Worm (Caenorhabditis elegans): ENCODE data around the gene cyp-33E3.

cyp-33E3 gene

ce11 chrIV:8625730-8626129, 10.9 kb downstream of the cyp-33E3 start:
- no peak for TF ChIP-seq lin-39 (tag; optimal IDR thresholded peaks at IDR 0.05)
- TF ChIP-seq nhr-77 (tag; optimal IDR thresholded peaks at IDR 0.05): no peak
- TF ChIP-seq mml-1 (tag; optimal IDR thresholded peaks at IDR 0.05): no peak
- TF ChIP-seq egl-5 (tag; optimal IDR thresholded peaks at IDR 0.05): no peak

DNA sequence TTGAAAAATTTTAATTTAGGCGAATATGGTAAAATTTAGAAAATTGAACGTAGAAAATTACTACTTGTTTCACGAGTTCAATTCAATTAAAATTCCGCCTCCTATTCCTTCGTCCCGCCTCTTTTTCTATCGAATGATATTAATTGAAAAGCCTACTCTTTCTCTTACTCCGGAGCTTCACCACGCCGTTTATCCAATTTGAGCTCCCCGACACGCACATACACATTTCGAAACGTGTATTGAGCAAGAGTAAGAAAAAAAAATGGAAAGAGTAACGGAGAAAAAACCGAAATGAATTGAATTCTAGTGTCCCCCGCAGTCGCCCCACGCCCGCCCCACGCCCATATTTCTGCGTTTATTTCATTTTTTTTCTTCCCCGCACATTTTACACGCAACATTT, 11.5 kb downstream of the cyp-33E3 start:
- TF ChIP-seq nfya-1 (tag; optimal IDR thresholded peaks at IDR 0.05; ENCODE audit: insufficient read depth) (peak; percentile 9), ceh-16 (tag; optimal IDR thresholded peaks at IDR 0.05) (no peak)

- TF ChIP-seq jun-1 (tag; optimal IDR thresholded peaks at IDR 0.05) (no peak), hmg-11 (tag; optimal IDR thresholded peaks at IDR 0.05) (peak; percentile 45), egl-5 (tag; optimal IDR thresholded peaks at IDR 0.05) (peak; percentile 15), nhr-23 (tag; optimal IDR thresholded peaks at IDR 0.05) (no peak), mdl-1 (tag; optimal IDR thresholded peaks at IDR 0.05) (no peak), nhr-67 (tag; optimal IDR thresholded peaks at IDR 0.05) (no peak), lsy-12 (tag; optimal IDR thresholded peaks at IDR 0.05) (no peak), ama-1 (optimal IDR thresholded peaks at IDR 0.05) (no peak), pha-4 (tag; optimal IDR thresholded peaks at IDR 0.05) (peak; percentile 77), fkh-2 (tag; optimal IDR thresholded peaks at IDR 0.05) (no peak), ceh-82 (tag; optimal IDR thresholded peaks at IDR 0.05) (no peak), nfya-1 (tag; optimal IDR thresholded peaks at IDR 0.05; ENCODE audit: insufficient read depth) (peak; percentile 61), snpc-4 (tag; optimal IDR thresholded peaks at IDR 0.05) (peak; percentile 17), nhr-43 (tag; optimal IDR thresholded peaks at IDR 0.05; ENCODE audit: poor library complexity, severe bottlenecking) (peak; percentile 28), lin-15B (tag; optimal IDR thresholded peaks at IDR 0.05) (peak; percentile 7), nhr-25 (tag; optimal IDR thresholded peaks at IDR 0.05) (peak; percentile 30), ceh-28 (tag; optimal IDR thresholded peaks at IDR 0.05) (peak; percentile 26), eor-1 (tag; optimal IDR thresholded peaks at IDR 0.05) (no peak)
Observed at ce11 chrIV:8627328-8627727, 12.5 kb downstream of the cyp-33E3 start, which contains the start of gene F42A9.11. Gene F42A9.11 (plus strand): TSS chrIV:8627637.

DNA sequence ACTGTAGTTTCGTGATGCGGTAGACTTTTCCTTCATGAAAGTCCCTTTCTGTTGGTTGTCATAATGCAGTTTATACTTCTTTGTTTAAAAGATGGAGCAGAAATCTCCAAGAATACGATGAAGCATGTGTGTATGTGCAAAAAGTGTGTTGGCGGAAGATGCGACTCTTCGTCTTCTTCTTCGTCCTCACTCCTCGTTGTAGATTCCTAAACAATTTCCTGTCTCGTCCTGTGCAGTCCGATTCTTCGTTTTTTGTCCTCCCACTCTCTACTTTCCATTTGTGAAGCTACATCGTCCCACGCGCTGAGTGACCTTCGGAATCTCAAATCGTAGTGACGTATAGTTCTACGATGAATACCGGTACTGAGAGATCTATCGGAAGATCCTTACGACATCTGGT, 13.5 kb downstream of the cyp-33E3 start:
- TF ChIP-seq fkh-10 (GFP tag; optimal IDR thresholded peaks at IDR 0.05) (peak; percentile 46), nhr-25 (tag; optimal IDR thresholded peaks at IDR 0.05) (peak; percentile 49), nhr-23 (tag; optimal IDR thresholded peaks at IDR 0.05) (no peak)

DNA sequence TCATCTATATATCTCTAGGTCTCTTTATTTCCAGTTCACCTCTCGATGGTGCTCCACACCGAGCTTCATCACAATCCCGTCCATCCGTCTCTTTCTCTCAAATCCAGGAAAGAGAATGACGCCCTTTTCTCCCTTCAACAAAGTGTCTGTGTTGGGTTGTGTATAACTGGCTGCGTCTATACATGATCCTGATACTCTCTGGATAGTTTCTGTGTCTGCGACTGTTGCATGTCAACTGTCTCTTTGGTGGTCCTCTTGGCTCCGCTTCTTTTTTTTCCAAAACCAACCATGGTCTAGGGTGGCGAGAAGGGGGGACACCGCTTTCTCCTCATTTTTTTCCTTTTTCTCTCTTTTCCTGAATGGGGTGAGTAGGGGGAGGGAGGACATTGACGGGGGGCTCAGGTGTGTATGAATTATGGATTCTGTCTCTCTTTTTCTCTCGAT, 14.8 kb downstream of the cyp-33E3 start:
- TF ChIP-seq nfya-1 (tag; optimal IDR thresholded peaks at IDR 0.05; ENCODE audit: insufficient read depth) (peak; percentile 75), lin-15B (tag; optimal IDR thresholded peaks at IDR 0.05) (peak; percentile 25), elt-3 (tag; optimal IDR thresholded peaks at IDR 0.05) (no peak), lin-39 (tag; optimal IDR thresholded peaks at IDR 0.05) (peak; percentile 54), fkh-10 (GFP tag; optimal IDR thresholded peaks at IDR 0.05) (peak; percentile 34), hmg-11 (tag; optimal IDR thresholded peaks at IDR 0.05) (peak; percentile 86), nhr-237 (tag; optimal IDR thresholded peaks at IDR 0.05) (no peak)

DNA sequence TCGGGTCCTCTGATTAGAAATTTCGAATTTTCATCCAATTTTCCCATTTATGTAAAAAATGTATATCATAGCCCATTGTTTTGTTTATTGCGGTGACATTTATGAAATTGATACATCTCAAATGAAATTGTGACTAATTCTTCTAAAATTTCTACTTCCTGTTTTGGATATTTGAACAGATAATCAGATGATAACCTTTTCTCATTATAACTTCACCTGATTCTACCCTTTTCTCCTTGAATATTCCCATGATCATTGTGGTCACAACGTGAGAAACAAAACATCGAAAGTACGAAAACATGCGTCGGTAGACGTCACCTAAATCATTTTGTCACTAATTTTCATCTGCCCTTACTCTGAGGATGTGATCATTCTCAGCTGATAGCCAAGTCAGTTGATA, 15.4 kb downstream of the cyp-33E3 start:
- no peak for TF ChIP-seq ceh-9 (tag; optimal IDR thresholded peaks at IDR 0.05)
- no peak for TF ChIP-seq fkh-10 (GFP tag; optimal IDR thresholded peaks at IDR 0.05)
- TF ChIP-seq zag-1 (tag; optimal IDR thresholded peaks at IDR 0.05): no peak
- TF ChIP-seq lin-15B (tag; optimal IDR thresholded peaks at IDR 0.05): no peak
- no peak for TF ChIP-seq lsy-12 (tag; optimal IDR thresholded peaks at IDR 0.05)
- no peak for TF ChIP-seq elt-3 (tag; optimal IDR thresholded peaks at IDR 0.05)
- no peak for TF ChIP-seq pha-4 (tag; optimal IDR thresholded peaks at IDR 0.05)
- TF ChIP-seq unc-39 (tag; optimal IDR thresholded peaks at IDR 0.05): no peak
- no peak for TF ChIP-seq ZK546.5 (tag; optimal IDR thresholded peaks at IDR 0.05)
- TF ChIP-seq ceh-28 (tag; optimal IDR thresholded peaks at IDR 0.05): no peak
- TF ChIP-seq ceh-16 (tag; optimal IDR thresholded peaks at IDR 0.05): no peak
- no peak for TF ChIP-seq ama-1 (optimal IDR thresholded peaks at IDR 0.05)
- TF ChIP-seq lin-39 (tag; optimal IDR thresholded peaks at IDR 0.05): no peak
- TF ChIP-seq hmg-11 (tag; optimal IDR thresholded peaks at IDR 0.05): no peak
- no peak for TF ChIP-seq R02D3.7 (tag; optimal IDR thresholded peaks at IDR 0.05)

DNA sequence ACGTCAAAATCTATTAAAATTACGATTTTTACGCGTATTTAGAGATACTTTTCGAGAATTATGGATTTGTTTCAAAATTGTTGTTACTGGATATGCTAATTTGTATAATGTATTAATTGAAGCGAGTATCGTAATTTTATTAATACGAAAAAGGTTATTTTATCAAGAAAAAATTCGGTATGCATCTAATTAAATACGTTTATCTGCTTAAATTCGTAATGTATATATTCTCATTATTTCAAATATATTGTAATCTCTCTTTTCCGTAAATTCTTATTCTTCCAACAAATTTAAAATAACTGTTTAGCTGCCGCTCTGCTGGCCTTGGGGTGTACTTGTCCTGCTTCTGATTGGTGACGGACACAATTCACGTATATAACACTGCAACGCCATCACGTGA, 16.2 kb downstream of the cyp-33E3 start, which contains the start of gene dgk-4:
Gene dgk-4, plus strand, starts transcription at position 301 of the 400 bp plus-strand sequence.
- TF ChIP-seq nhr-67 (tag; optimal IDR thresholded peaks at IDR 0.05) (no peak), fkh-2 (tag; optimal IDR thresholded peaks at IDR 0.05) (no peak), ceh-9 (tag; optimal IDR thresholded peaks at IDR 0.05) (no peak), ztf-4 (tag; optimal IDR thresholded peaks at IDR 0.05) (no peak), nhr-28 (tag; optimal IDR thresholded peaks at IDR 0.05) (no peak), ceh-28 (tag; optimal IDR thresholded peaks at IDR 0.05) (no peak)
